Fruit fly (Drosophila melanogaster): Measurements from ENCODE around the gene Cht5.

Gene Cht5

DNA sequence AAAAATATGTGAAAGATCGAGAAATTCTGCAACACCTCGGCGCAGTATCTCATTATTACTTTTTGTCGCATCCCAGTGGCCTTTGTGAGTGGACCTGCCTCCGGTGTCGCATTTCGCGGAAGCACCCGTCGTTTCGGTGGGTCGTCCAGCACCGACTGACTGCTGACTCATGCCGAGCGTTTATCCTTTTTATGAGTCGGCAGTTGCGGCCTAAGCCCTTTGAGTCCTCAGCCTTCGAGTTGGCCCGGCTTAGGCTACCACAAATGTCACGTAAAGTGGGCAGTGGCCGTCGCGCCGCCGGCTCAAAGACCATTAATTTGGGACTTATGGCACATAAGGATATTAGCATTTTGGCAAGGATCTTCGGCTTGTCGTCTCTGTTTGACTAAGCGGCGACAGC lies 44.4 kb downstream of the Cht5 start:
- TF ChIP-seq h (optimal IDR thresholded peaks at IDR 0.05) (no peak), Myc (optimal IDR thresholded peaks at IDR 0.05) (no peak), Sin3A (optimal IDR thresholded peaks at IDR 0.05) (no peak), insv (optimal IDR thresholded peaks at IDR 0.05) (no peak), psq (optimal IDR thresholded peaks at IDR 0.05) (no peak), ttk (optimal IDR thresholded peaks at IDR 0.05) (no peak)

DNA sequence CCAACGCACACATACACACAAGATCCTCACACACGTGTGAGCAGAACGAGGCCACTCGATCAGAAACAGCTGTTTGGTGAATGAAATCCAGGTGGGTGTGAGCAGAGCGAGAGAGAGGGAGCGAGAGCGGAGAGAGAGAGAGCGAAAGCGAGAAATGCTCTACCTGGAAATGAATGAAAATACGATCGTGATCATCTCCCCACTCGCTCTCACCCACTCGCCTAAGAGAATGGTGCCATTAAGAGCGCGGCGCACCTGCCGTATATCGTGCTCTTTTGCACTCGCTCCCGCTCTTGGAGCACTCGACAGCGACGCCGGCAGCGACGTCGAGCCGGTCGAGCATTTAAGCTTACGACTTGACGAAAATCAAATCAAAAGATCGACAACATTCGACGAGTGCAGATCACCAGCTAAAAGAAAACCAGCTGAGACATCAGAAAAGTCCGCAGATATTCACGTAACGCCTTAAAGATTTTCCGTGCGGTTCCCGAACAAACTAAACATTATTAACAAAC lies 45.4 kb downstream of the Cht5 start, which contains the start of the genes tal-1A, tal-2A, tal-3A and tal-AA:
TSS of gene tal-1A (plus strand) at position 374 of the 515 bp plus-strand sequence.
TSS of gene tal-2A (plus strand) at position 374 of the 515 bp plus-strand sequence.
TSS of gene tal-3A (plus strand) at position 374 of the 515 bp plus-strand sequence.
TSS of gene tal-AA (plus strand) at position 374 of the 515 bp plus-strand sequence.
- TF ChIP-seq Myc (optimal IDR thresholded peaks at IDR 0.05) (no peak), h (optimal IDR thresholded peaks at IDR 0.05) (no peak), Sin3A (optimal IDR thresholded peaks at IDR 0.05) (no peak), insv (optimal IDR thresholded peaks at IDR 0.05) (no peak), ttk (optimal IDR thresholded peaks at IDR 0.05) (no peak), psq (optimal IDR thresholded peaks at IDR 0.05) (no peak)

DNA sequence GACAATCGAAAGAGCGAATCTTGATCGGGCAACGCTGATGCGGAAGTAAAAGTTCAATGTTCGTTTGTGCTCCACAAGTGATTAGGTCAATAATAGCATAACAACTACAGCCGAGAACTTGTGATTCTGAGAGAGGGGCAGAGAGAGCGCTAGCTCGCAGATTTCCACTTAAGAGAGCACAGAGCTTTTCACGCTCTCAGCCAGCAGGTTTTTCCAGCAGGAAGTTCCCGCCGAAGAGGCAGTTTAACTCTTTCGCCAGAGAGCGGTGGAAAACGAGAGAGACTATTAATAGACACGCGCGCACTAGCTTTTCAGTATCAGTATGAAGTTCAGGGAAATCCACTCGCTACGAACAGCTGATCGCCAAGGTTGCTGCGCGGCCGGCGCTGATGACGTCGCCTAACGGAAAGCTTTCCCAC lies 47.7 kb downstream of the Cht5 start:
- TF ChIP-seq insv (optimal IDR thresholded peaks at IDR 0.05) (no peak), Myc (optimal IDR thresholded peaks at IDR 0.05) (no peak), psq (optimal IDR thresholded peaks at IDR 0.05) (no peak), Sin3A (optimal IDR thresholded peaks at IDR 0.05) (no peak), ttk (optimal IDR thresholded peaks at IDR 0.05) (no peak), h (optimal IDR thresholded peaks at IDR 0.05) (no peak)

DNA sequence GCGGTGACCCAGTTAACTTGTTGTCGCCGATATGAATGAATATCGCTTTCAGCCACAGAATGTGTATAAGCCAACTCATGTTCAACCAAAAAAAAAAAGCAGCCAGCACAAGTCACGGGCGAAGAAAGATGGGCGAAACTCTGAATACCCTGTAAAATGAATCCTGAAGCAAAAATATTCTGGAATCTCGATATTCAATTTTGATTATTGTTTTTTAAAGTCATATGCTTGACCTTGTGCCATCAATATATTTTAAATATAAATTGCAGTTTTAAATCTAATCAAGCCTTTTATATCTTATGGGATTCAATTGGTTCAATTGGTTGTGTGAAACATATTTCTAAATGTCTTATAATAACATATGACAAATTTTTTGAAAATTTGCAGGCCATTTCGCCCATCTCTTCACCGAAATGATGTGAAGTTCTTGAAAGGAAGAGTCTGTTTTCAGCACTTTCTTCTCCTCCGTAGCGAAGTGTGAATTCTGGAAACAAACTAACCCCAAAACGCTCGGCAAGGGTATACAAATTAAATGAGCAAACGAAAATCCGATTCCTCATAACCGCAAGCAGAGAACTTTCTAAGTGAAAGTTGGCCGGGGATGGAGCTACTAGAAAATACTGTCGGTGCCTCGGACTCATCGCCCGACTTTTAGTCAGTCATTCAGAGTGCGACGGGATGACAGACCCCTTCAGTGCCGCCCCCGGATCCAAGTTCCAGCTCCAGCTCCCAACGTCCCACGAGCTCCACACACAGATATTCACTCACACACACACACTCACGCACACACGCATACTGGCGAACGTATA lies 48.4 kb downstream of the Cht5 start:
- TF ChIP-seq ttk (optimal IDR thresholded peaks at IDR 0.05), result no peak
- no peak for TF ChIP-seq Sin3A (optimal IDR thresholded peaks at IDR 0.05)
- no peak for TF ChIP-seq psq (optimal IDR thresholded peaks at IDR 0.05)
- no peak for TF ChIP-seq Myc (optimal IDR thresholded peaks at IDR 0.05)
- no peak for TF ChIP-seq insv (optimal IDR thresholded peaks at IDR 0.05)
- TF ChIP-seq h (optimal IDR thresholded peaks at IDR 0.05), result no peak

DNA sequence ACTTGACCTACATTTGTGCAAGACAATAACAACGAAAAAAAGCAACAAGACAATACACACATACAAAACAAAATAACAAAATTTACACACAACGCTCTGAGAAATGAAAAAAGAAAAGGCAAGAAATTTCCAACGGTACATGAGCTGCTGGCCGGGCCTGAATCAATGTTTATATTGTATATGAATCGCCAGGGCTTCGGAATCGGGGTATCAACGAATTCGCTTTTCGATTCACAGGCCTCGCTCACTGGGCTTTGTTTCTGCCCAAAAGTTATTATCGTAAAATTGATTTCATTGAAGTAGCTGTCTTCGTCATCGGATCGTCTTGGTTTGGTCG lies 49.0 kb downstream of the Cht5 start:
- no peak for TF ChIP-seq h (optimal IDR thresholded peaks at IDR 0.05)
- TF ChIP-seq Sin3A (optimal IDR thresholded peaks at IDR 0.05), result no peak
- no peak for TF ChIP-seq Myc (optimal IDR thresholded peaks at IDR 0.05)
- TF ChIP-seq ttk (optimal IDR thresholded peaks at IDR 0.05), result no peak
- TF ChIP-seq psq (optimal IDR thresholded peaks at IDR 0.05), result no peak
- TF ChIP-seq insv (optimal IDR thresholded peaks at IDR 0.05), result no peak

DNA sequence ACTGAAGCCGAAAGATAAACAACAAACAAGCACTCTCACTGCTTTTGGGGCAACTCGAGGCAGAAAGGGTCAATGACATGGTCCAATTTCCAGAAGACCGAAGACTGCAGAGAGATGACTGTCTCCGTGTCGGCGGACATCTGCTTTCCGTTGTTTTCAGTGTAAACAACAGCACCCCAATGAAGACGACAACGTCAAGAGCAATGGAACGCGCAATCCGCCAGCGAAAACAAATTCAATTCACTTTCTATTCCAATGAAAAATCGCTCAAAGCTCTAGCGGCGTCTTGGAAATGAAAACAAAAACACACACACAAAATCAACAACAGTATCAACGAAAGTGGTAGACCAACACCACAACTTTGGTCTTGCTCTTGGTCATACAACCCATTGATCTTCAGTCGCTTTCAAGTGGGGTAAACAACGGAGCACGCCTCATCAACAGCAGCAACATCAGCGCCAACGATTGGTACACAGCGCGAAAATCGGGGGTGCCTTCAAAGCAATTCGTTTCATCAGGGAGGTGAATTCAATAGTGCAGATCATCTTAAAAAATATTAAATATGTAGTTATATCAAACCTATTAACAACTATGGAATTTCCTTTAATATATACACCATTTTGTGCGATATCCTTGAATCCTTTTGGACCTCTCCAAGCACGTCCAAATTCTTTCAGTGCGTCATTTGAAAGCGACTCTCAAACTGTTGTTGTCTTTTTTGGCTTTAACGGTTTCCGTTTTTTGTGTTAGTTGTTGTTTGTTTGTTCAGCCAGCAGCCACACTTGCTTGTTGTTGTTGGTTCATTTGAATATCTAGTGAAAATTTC lies 50.3 kb downstream of the Cht5 start:
- TF ChIP-seq Sin3A (optimal IDR thresholded peaks at IDR 0.05), result no peak
- no peak for TF ChIP-seq h (optimal IDR thresholded peaks at IDR 0.05)
- TF ChIP-seq ttk (optimal IDR thresholded peaks at IDR 0.05), result no peak
- TF ChIP-seq psq (optimal IDR thresholded peaks at IDR 0.05), result no peak
- no peak for TF ChIP-seq Myc (optimal IDR thresholded peaks at IDR 0.05)
- TF ChIP-seq insv (optimal IDR thresholded peaks at IDR 0.05), result no peak

DNA sequence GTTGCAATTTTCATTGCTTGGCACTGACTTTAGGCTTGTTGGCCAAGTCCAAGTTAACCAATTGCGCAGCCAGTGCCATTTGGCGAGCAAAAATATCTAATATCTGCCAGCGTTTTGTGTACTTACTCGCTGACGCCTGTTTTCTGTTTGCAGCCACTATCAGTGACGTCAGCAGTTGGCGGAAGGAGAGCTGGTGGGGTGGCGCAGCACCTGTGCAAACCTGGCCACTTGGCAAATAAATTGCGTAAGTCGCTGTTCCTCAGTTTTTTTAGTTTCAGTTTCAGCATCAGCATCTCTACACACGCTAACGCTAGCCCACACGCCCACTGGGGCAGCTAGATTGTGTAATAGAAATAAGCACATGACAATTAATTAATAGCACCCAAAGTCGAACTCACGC lies 51.7 kb downstream of the Cht5 start:
- TF ChIP-seq ttk (optimal IDR thresholded peaks at IDR 0.05) (no peak), insv (optimal IDR thresholded peaks at IDR 0.05) (no peak), h (optimal IDR thresholded peaks at IDR 0.05) (no peak), psq (optimal IDR thresholded peaks at IDR 0.05) (no peak), Myc (optimal IDR thresholded peaks at IDR 0.05) (no peak), Sin3A (optimal IDR thresholded peaks at IDR 0.05) (no peak)

Measured in Kc167 (cell line).